Fruit fly (Drosophila melanogaster): ENCODE results near the gene Hn.

DNA sequence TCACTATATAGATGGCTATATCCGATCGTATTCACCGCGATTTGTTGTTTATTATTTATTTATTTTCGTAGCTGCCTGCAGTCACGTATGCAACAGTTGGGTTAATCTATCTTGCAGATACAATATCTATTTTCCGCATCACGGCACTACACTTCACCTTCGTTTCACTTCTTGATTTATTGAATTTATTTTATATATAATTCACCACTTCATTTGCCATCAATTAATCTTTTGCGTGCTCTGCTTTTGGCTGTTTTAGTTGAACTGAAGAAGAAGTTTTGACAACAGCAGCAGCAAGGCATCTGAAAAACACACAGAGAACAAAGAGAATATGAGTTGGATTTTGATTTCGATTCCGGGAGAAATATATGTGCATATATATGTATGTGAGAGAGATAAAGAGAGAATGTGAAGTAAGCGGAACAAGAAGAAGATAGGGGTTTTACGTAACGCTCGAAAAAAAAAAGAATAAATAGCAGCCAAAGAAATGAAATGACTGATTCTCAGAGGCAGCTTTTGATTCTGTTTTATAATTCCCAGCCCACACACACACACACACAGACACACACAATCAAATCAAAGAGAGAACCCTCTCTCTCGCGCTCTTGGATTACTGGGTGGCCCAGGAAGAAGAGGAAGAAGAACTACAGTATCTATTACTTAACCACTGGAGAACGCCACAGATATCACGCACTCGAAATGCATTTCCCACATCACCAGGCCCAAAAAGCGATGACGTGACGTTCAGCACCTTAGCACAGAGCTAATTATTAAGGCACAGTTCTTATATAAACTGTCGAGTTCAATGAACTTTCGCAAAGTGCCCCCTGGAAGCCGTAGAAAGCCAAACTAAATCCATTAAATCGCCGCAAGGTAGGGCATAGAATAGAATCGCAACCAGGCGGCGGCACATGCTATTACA, 44.4 kb downstream of the Hn start:
- TF ChIP-seq Ets98B (GFP tag; IDR thresholded peaks at IDR 0.05) (peak; percentile 50), gl (tag; optimal IDR thresholded peaks at IDR 0.05) (peak; percentile 48), CG4496 (GFP tag; IDR thresholded peaks at IDR 0.05) (peak; percentile 37; the same call in 1 of the 3 replicates), CG15710 (tag; optimal IDR thresholded peaks at IDR 0.05) (peak; percentile 35), CG34367 (tag; optimal IDR thresholded peaks at IDR 0.05) (peak; percentile 13), Pif1B (GFP tag; optimal IDR thresholded peaks at IDR 0.05) (peak; percentile 25), CG12605 (GFP tag; IDR thresholded peaks at IDR 0.05) (peak; percentile 32; the same call in 1 of the 2 replicates), EcR (GFP tag; optimal IDR thresholded peaks at IDR 0.05) (peak; percentile 94), CG14655 (GFP tag; optimal IDR thresholded peaks at IDR 0.05) (no peak), Snoo (tag; optimal IDR thresholded peaks at IDR 0.05) (peak; percentile 34), CG9948 (tag; optimal IDR thresholded peaks at IDR 0.05) (no peak)
